Fruit fly (Drosophila melanogaster) whole organism, embryonic: ENCODE measurements around the gene CG33095.

Source experiments
- Ada2b ChIP-seq: fragments of 200-800 bp; sonication (Bioruptor generic); IDR thresholded peaks from 2 replicates; pipeline ENCODE4 v1.3.6; 2022; ENCODE audit warnings: missing biosample characterization, missing genetic modification characterization
- BtbVII ChIP-seq: fragments of 200-800 bp; sonication (Bioruptor generic); optimal IDR thresholded peaks from 3 replicates; lab custom pipeline; 2017; ENCODE audit warnings: missing biosample characterization, mild to moderate bottlenecking, missing genetic modification characterization
- Bteb2 ChIP-seq: fragments of 200-800 bp; sonication (Bioruptor generic); optimal IDR thresholded peaks from 2 replicates; lab custom pipeline; 2016; ENCODE audit warnings: missing biosample characterization, missing genetic modification characterization
- CG10321 ChIP-seq: fragments of 200-800 bp; sonication (Bioruptor generic); IDR thresholded peaks from 2 replicates; pipeline ENCODE4 v1.3.6; 2022; ENCODE audit warnings: missing biosample characterization, missing genetic modification characterization
- CG10431 ChIP-seq: fragments of 200-800 bp; sonication (Bioruptor generic); optimal IDR thresholded peaks from 3 replicates; lab custom pipeline; 2018; ENCODE audit warnings: missing biosample characterization, mild to moderate bottlenecking, missing genetic modification characterization
- CG11247 ChIP-seq: fragments of 200-800 bp; sonication (Bioruptor generic); IDR thresholded peaks from 2 replicates; pipeline ENCODE4 v1.3.6; 2022; ENCODE audit warnings: missing biosample characterization, missing genetic modification characterization
- CG12236 ChIP-seq: fragments of 200-800 bp; sonication (Bioruptor generic); optimal IDR thresholded peaks from 2 replicates; lab custom pipeline; 2016; ENCODE audit warnings: missing biosample characterization, missing genetic modification characterization
- CG12942 ChIP-seq: fragments of 200-800 bp; sonication (Bioruptor generic); optimal IDR thresholded peaks from 3 replicates; lab custom pipeline; 2016; ENCODE audit warnings: missing biosample characterization, missing genetic modification characterization
- CG13287 ChIP-seq: fragments of 200-800 bp; sonication (Bioruptor generic); IDR thresholded peaks from 2 replicates; pipeline ENCODE4 v1.3.6; 2022; ENCODE audit warnings: missing biosample characterization, missing genetic modification characterization; ENCODE audit not compliant: partially characterized antibody
- CG15269 ChIP-seq: fragments of 200-800 bp; sonication (Bioruptor generic); optimal IDR thresholded peaks from 2 replicates; lab custom pipeline; 2018; ENCODE audit warnings: missing biosample characterization, mild to moderate bottlenecking, missing genetic modification characterization, moderate library complexity
- CG17912 ChIP-seq: fragments of 200-800 bp; sonication (Bioruptor generic); optimal IDR thresholded peaks from 2 replicates; lab custom pipeline; 2018; ENCODE audit warnings: missing biosample characterization, mild to moderate bottlenecking, missing genetic modification characterization
- CG18764 ChIP-seq: fragments of 200-800 bp; sonication (Bioruptor generic); optimal IDR thresholded peaks from 3 replicates; lab custom pipeline; 2016; ENCODE audit warnings: missing biosample characterization, missing genetic modification characterization
- CG31365 ChIP-seq: fragments of 200-800 bp; sonication (Bioruptor generic); optimal IDR thresholded peaks from 2 replicates; lab custom pipeline; 2018; ENCODE audit warnings: missing biosample characterization, mild to moderate bottlenecking, missing genetic modification characterization
- CG34376 ChIP-seq: fragments of 200-800 bp; sonication (Bioruptor generic); optimal IDR thresholded peaks from 2 replicates; lab custom pipeline; 2018; ENCODE audit warnings: missing biosample characterization, mild to moderate bottlenecking, missing genetic modification characterization
- CG6854 ChIP-seq: fragments of 200-800 bp; sonication (Bioruptor generic); optimal IDR thresholded peaks from 3 replicates; lab custom pipeline; 2017; ENCODE audit warnings: missing biosample characterization, mild to moderate bottlenecking, missing genetic modification characterization
- CG7556 ChIP-seq: fragments of 200-800 bp; sonication (Bioruptor generic); optimal IDR thresholded peaks from 2 replicates; lab custom pipeline; 2017; ENCODE audit warnings: missing biosample characterization, mild to moderate bottlenecking, missing genetic modification characterization
- CG9215 ChIP-seq: fragments of 200-800 bp; sonication (Bioruptor generic); IDR thresholded peaks from 2 replicates; pipeline ENCODE4 v1.3.6; 2022; ENCODE audit warnings: missing biosample characterization, missing genetic modification characterization
- CG9437 ChIP-seq: fragments of 200-800 bp; sonication (Bioruptor generic); optimal IDR thresholded peaks from 2 replicates; lab custom pipeline; 2018; ENCODE audit warnings: missing biosample characterization, mild to moderate bottlenecking, missing genetic modification characterization
- Camta ChIP-seq: fragments of 200-800 bp; sonication (Bioruptor generic); optimal IDR thresholded peaks from 2 replicates; lab custom pipeline; 2016; ENCODE audit warnings: missing biosample characterization, missing genetic modification characterization
- Deaf1 ChIP-seq: fragments of 200-800 bp; optimal IDR thresholded peaks from 3 replicates; lab custom pipeline; 2019; ENCODE audit warnings: missing biosample characterization, mild to moderate bottlenecking, missing genetic modification characterization, moderate library complexity
- Dip3 ChIP-seq: fragments of 200-800 bp; sonication (Bioruptor generic); optimal IDR thresholded peaks from 3 replicates; lab custom pipeline; 2016; ENCODE audit warnings: missing biosample characterization, missing genetic modification characterization
- H2.0 ChIP-seq: fragments of 200-800 bp; sonication (Bioruptor generic); IDR thresholded peaks from 2 replicates; pipeline ENCODE4 v1.3.6; 2022; ENCODE audit warnings: missing biosample characterization, missing genetic modification characterization
- HLH3B ChIP-seq: fragments of 200-800 bp; sonication (Bioruptor generic); IDR thresholded peaks from 2 replicates; pipeline ENCODE4 v1.3.6; 2022; ENCODE audit warnings: missing biosample characterization, missing genetic modification characterization
- HLH54F ChIP-seq: fragments of 200-800 bp; sonication (Bioruptor generic); optimal IDR thresholded peaks from 3 replicates; lab custom pipeline; 2016; ENCODE audit warnings: missing biosample characterization, missing genetic modification characterization
- Hr51 ChIP-seq, 2 experiments: fragments of 200-800 bp; sonication (Bioruptor generic); optimal IDR thresholded peaks; 2 replicates in 1 of 2; 3 replicates in 1 of 2; lab custom pipeline; 2016 to 2018; ENCODE audit warnings: missing biosample characterization in 2 of 2, missing genetic modification characterization in 2 of 2, mild to moderate bottlenecking in 1 of 2, moderate library complexity in 1 of 2
- Max ChIP-seq: fragments of 200-800 bp; sonication (Bioruptor generic); optimal IDR thresholded peaks from 2 replicates; lab custom pipeline; 2016; ENCODE audit warnings: missing biosample characterization, mild to moderate bottlenecking, missing genetic modification characterization
- NK7.1 ChIP-seq: fragments of 200-800 bp; sonication (Bioruptor generic); optimal IDR thresholded peaks from 3 replicates; lab custom pipeline; 2016; ENCODE audit warnings: missing biosample characterization, missing genetic modification characterization
- Nf-YA ChIP-seq: fragments of 200-800 bp; sonication (Bioruptor generic); IDR thresholded peaks from 2 replicates; pipeline ENCODE4 v1.3.6; 2022; ENCODE audit warnings: missing biosample characterization, missing genetic modification characterization
- Rx ChIP-seq: fragments of 200-800 bp; sonication (Bioruptor generic); IDR thresholded peaks from 2 replicates; pipeline ENCODE4 v1.3.6; 2022; ENCODE audit warnings: missing biosample characterization, missing genetic modification characterization
- Sry-β ChIP-seq: fragments of 200-800 bp; sonication (Bioruptor generic); optimal IDR thresholded peaks from 2 replicates; lab custom pipeline; 2018; ENCODE audit warnings: missing biosample characterization, mild to moderate bottlenecking, missing genetic modification characterization, moderate library complexity
- ara ChIP-seq: fragments of 200-800 bp; sonication (Bioruptor generic); IDR thresholded peaks from 2 replicates; pipeline ENCODE4 v1.3.6; 2022; ENCODE audit warnings: missing biosample characterization, missing genetic modification characterization
- bsh ChIP-seq, 2 experiments: fragments of 200-800 bp; sonication (Bioruptor generic); optimal IDR thresholded peaks; 2 replicates each; lab custom pipeline; 2017 to 2018; ENCODE audit warnings: mild to moderate bottlenecking in 2 of 2, missing biosample characterization in 2 of 2, missing genetic modification characterization in 2 of 2, moderate library complexity in 1 of 2
- caup ChIP-seq: fragments of 200-800 bp; sonication (Bioruptor generic); optimal IDR thresholded peaks from 3 replicates; lab custom pipeline; 2017; ENCODE audit warnings: missing biosample characterization, mild to moderate bottlenecking, missing genetic modification characterization, moderate library complexity; ENCODE audit not compliant: severe bottlenecking
- cwo ChIP-seq: fragments of 200-800 bp; sonication (Bioruptor generic); optimal IDR thresholded peaks from 3 replicates; lab custom pipeline; 2017; ENCODE audit warnings: missing biosample characterization, missing genetic modification characterization, mild to moderate bottlenecking, moderate library complexity, missing genetic modification reagents
- fd64A ChIP-seq: fragments of 200-800 bp; sonication (Bioruptor generic); optimal IDR thresholded peaks from 3 replicates; lab custom pipeline; 2018; ENCODE audit warnings: missing biosample characterization, mild to moderate bottlenecking, missing genetic modification characterization
- gcm ChIP-seq: fragments of 200-800 bp; sonication (Bioruptor generic); optimal IDR thresholded peaks from 2 replicates; lab custom pipeline; 2019; ENCODE audit warnings: missing biosample characterization, mild to moderate bottlenecking, missing genetic modification characterization, moderate library complexity
- hth ChIP-seq: fragments of >200 bp; optimal IDR thresholded peaks from 2 replicates; lab custom pipeline; 2017; ENCODE audit warnings: inconsistent platforms
- lbe ChIP-seq: fragments of 200-800 bp; sonication (Bioruptor generic); optimal IDR thresholded peaks from 2 replicates; lab custom pipeline; 2016; ENCODE audit warnings: missing biosample characterization, mild to moderate bottlenecking, missing genetic modification characterization
- lilli ChIP-seq: fragments of 200-800 bp; sonication (Bioruptor generic); optimal IDR thresholded peaks from 3 replicates; lab custom pipeline; 2016; ENCODE audit warnings: missing biosample characterization, missing genetic modification characterization
- luna ChIP-seq: fragments of 200-800 bp; sonication (Bioruptor generic); optimal IDR thresholded peaks from 2 replicates; lab custom pipeline; 2016; ENCODE audit warnings: missing biosample characterization, missing genetic modification characterization
- nau ChIP-seq: fragments of 200-800 bp; sonication (Bioruptor generic); optimal IDR thresholded peaks from 3 replicates; lab custom pipeline; 2017; ENCODE audit warnings: missing biosample characterization, mild to moderate bottlenecking, missing genetic modification characterization, missing genetic modification reagents
- nmo ChIP-seq: fragments of 200-800 bp; sonication (Bioruptor generic); optimal IDR thresholded peaks from 2 replicates; lab custom pipeline; 2018; ENCODE audit warnings: missing biosample characterization, mild to moderate bottlenecking, missing genetic modification characterization, moderate library complexity
- odd ChIP-seq: fragments of 200-800 bp; sonication (Bioruptor generic); optimal IDR thresholded peaks from 2 replicates; lab custom pipeline; 2017; ENCODE audit warnings: missing biosample characterization, mild to moderate bottlenecking, missing genetic modification characterization
- peb ChIP-seq: fragments of 200-800 bp; sonication (Bioruptor generic); IDR thresholded peaks from 2 replicates; pipeline ENCODE4 v1.3.6; 2022; ENCODE audit warnings: missing biosample characterization, missing genetic modification characterization
- sug ChIP-seq: fragments of 200-800 bp; optimal IDR thresholded peaks from 2 replicates; lab custom pipeline; 2019; ENCODE audit warnings: missing biosample characterization, mild to moderate bottlenecking, missing genetic modification characterization, moderate library complexity
- tio ChIP-seq: fragments of 200-800 bp; sonication (Bioruptor generic); optimal IDR thresholded peaks from 2 replicates; lab custom pipeline; 2017; ENCODE audit warnings: missing biosample characterization, missing genetic modification characterization, inconsistent platforms
- tup ChIP-seq: fragments of 200-800 bp; sonication (Bioruptor generic); optimal IDR thresholded peaks from 2 replicates; lab custom pipeline; 2016; ENCODE audit warnings: missing biosample characterization, mild to moderate bottlenecking, missing genetic modification characterization, moderate library complexity
- unc-4 ChIP-seq: fragments of 200-800 bp; sonication (Bioruptor generic); IDR thresholded peaks from 2 replicates; pipeline ENCODE4 v1.3.6; 2022; ENCODE audit warnings: missing biosample characterization, missing genetic modification characterization; ENCODE audit not compliant: partially characterized antibody
- wor ChIP-seq: fragments of 200-800 bp; sonication (Bioruptor generic); IDR thresholded peaks from 2 replicates; pipeline ENCODE4 v1.3.6; 2022; ENCODE audit warnings: missing biosample characterization, missing genetic modification characterization
- yki ChIP-seq: fragments of >200 bp; optimal IDR thresholded peaks from 3 replicates; lab custom pipeline; 2018

CG33095 gene

dm6 chr3R:25049742-25050517 is 47.5 kb upstream of the CG33095 start (continued):
- TF ChIP-seq CG10431 (GFP tag; lab: Kevin White, UChicago), result no peak
- no peak for TF ChIP-seq CG17912 (GFP tag; lab: Kevin White, UChicago)
- no peak for TF ChIP-seq Max (GFP tag; lab: Kevin White, UChicago)
- TF ChIP-seq wor (GFP tag; lab: Robert Waterston, UW), result no peak
- TF ChIP-seq unc-4 (GFP tag; lab: Robert Waterston, UW), result no peak
- TF ChIP-seq H2.0 (GFP tag; lab: Robert Waterston, UW), result no peak
- peak; percentile 5 for TF ChIP-seq nau (GFP tag; lab: Kevin White, UChicago)
- peak; percentile 91 for TF ChIP-seq CG34376 (GFP tag; lab: Kevin White, UChicago)
- no peak for TF ChIP-seq fd64A (GFP tag; lab: Kevin White, UChicago)
- TF ChIP-seq tup, result no peak
- TF ChIP-seq Hr51 (GFP tag; optimal IDR thresholded peaks at IDR 0.05; lab: Kevin White, UChicago), result no peak
- no peak for TF ChIP-seq Nf-YA (GFP tag; lab: Robert Waterston, UW)
- TF ChIP-seq sug (tag; lab: Kevin White, UChicago), result peak; percentile 68
- TF ChIP-seq Dip3 (GFP tag; lab: Kevin White, UChicago), result peak; percentile 5
- TF ChIP-seq lilli (GFP tag; lab: Kevin White, UChicago), result no peak
- TF ChIP-seq CG15269, result no peak
- no peak for TF ChIP-seq tio
- no peak for TF ChIP-seq CG12942 (GFP tag; lab: Kevin White, UChicago)
- TF ChIP-seq peb (GFP tag; lab: Robert Waterston, UW), result no peak
- no peak for TF ChIP-seq hth (lab: Kevin White, UChicago)
- peak; percentile 10 for TF ChIP-seq CG6854 (GFP tag; lab: Kevin White, UChicago)
- TF ChIP-seq CG12236, result no peak
- TF ChIP-seq BtbVII (GFP tag; lab: Kevin White, UChicago), result peak; percentile 61
- TF ChIP-seq CG9215 (GFP tag; lab: Robert Waterston, UW), result no peak
- peak; percentile 94 for TF ChIP-seq Deaf1 (tag; lab: Kevin White, UChicago)
- no peak for TF ChIP-seq Rx
- no peak for TF ChIP-seq nmo (GFP tag; lab: Kevin White, UChicago)
- TF ChIP-seq CG7556 (GFP tag; lab: Kevin White, UChicago), result no peak
- TF ChIP-seq CG9437, result no peak
- TF ChIP-seq CG10321, result no peak
- peak; percentile 48 for TF ChIP-seq odd (GFP tag; lab: Kevin White, UChicago)
- TF ChIP-seq Ada2b (GFP tag; lab: Robert Waterston, UW), result no peak
- TF ChIP-seq lbe (GFP tag; lab: Kevin White, UChicago), result peak; percentile 88
- TF ChIP-seq Sry-β (GFP tag; lab: Kevin White, UChicago), result peak; percentile 40
- peak; percentile 25 for TF ChIP-seq CG18764
- peak; percentile 39 for TF ChIP-seq caup (GFP tag; lab: Kevin White, UChicago)
- TF ChIP-seq CG31365, result peak; percentile 28
- peak; percentile 49 for TF ChIP-seq cwo (GFP tag; lab: Kevin White, UChicago)
- TF ChIP-seq CG11247 (GFP tag; lab: Robert Waterston, UW), result no peak
- no peak for TF ChIP-seq HLH3B (GFP tag; lab: Robert Waterston, UW)
- TF ChIP-seq Camta (GFP tag; lab: Kevin White, UChicago), result no peak
- TF ChIP-seq NK7.1 (GFP tag; lab: Kevin White, UChicago), result no peak
- no peak for TF ChIP-seq CG13287 (GFP tag; lab: Robert Waterston, UW)
- peak in 1 of 2 experiments; percentile 37 for TF ChIP-seq bsh (GFP tag; optimal IDR thresholded peaks at IDR 0.05; lab: Kevin White, UChicago)
- TF ChIP-seq HLH54F (GFP tag; lab: Kevin White, UChicago), result no peak
- TF ChIP-seq ara (GFP tag; lab: Robert Waterston, UW), result no peak
- TF ChIP-seq Bteb2 (GFP tag; lab: Kevin White, UChicago), result no peak
- no peak for TF ChIP-seq yki (lab: Kevin White, UChicago)
- no peak for TF ChIP-seq luna (GFP tag; lab: Kevin White, UChicago)
- TF ChIP-seq gcm (GFP tag; lab: Kevin White, UChicago), result peak; percentile 42
